Fruit fly (Drosophila melanogaster): Measurements from ENCODE around the gene Had1.

Had1 gene

dm6 chrX:16275854-16276338, 32.6 kb downstream of the Had1 start, which contains the start of the genes kat80 and Prosalpha4 (continued):
- no peak for TF ChIP-seq Lim3 (GFP tag; IDR thresholded peaks at IDR 0.05)
- peak; percentile 68; the same call in 1 of the 2 replicates for TF ChIP-seq CG10366 (GFP tag; IDR thresholded peaks at IDR 0.05)
- TF ChIP-seq CG4360 (GFP tag; IDR thresholded peaks at IDR 0.05) = no peak
- peak in 1 of 2 experiments; percentile 28 for TF ChIP-seq bsh (GFP tag; optimal IDR thresholded peaks at IDR 0.05)
- TF ChIP-seq mam (GFP tag; optimal IDR thresholded peaks at IDR 0.05) = no peak
- TF ChIP-seq dan (GFP tag; IDR thresholded peaks at IDR 0.05) = no peak
- peak; percentile 5 for TF ChIP-seq CG1603 (tag; optimal IDR thresholded peaks at IDR 0.05)
- TF ChIP-seq CG13123 (GFP tag; optimal IDR thresholded peaks at IDR 0.05) = no peak
- TF ChIP-seq CG4282 (GFP tag; optimal IDR thresholded peaks at IDR 0.05) = no peak
- peak; percentile 32; the same call in 1 of the 2 replicates for TF ChIP-seq CG14441 (GFP tag; IDR thresholded peaks at IDR 0.05)
- TF ChIP-seq Myb (GFP tag; optimal IDR thresholded peaks at IDR 0.05) = no peak
- TF ChIP-seq Dll (GFP tag; IDR thresholded peaks at IDR 0.05; ENCODE audit: partially characterized antibody) = peak; percentile 65
- TF ChIP-seq CG10654 (GFP tag; optimal IDR thresholded peaks at IDR 0.05) = peak; percentile 1
- TF ChIP-seq CG4617 (GFP tag; optimal IDR thresholded peaks at IDR 0.05; ENCODE audit: borderline replicate concordance) = no peak
- TF ChIP-seq nau (GFP tag; optimal IDR thresholded peaks at IDR 0.05) = no peak
- peak; percentile 0 for TF ChIP-seq CG8388 (GFP tag; optimal IDR thresholded peaks at IDR 0.05)
- no peak for TF ChIP-seq Hey (tag; optimal IDR thresholded peaks at IDR 0.05)
- peak; percentile 60 for TF ChIP-seq CG17912 (GFP tag; optimal IDR thresholded peaks at IDR 0.05)
- peak; percentile 20 for TF ChIP-seq caup (GFP tag; optimal IDR thresholded peaks at IDR 0.05; ENCODE audit: severe bottlenecking)
- TF ChIP-seq Nf-YA (GFP tag; IDR thresholded peaks at IDR 0.05) = no peak
- peak; percentile 41 for TF ChIP-seq ind (GFP tag; optimal IDR thresholded peaks at IDR 0.05)
- TF ChIP-seq pan (optimal IDR thresholded peaks at IDR 0.05) = no peak
- TF ChIP-seq pan (GFP tag; optimal IDR thresholded peaks at IDR 0.05 in 1 of 2, IDR thresholded peaks at IDR 0.05 in 1 of 2) = no peak
- peak; percentile 22 for TF ChIP-seq tin (GFP tag; optimal IDR thresholded peaks at IDR 0.05)
- TF ChIP-seq CG31441 (GFP tag; IDR thresholded peaks at IDR 0.05) = peak; percentile 64
- no peak for TF ChIP-seq aop (GFP tag; IDR thresholded peaks at IDR 0.05)
- TF ChIP-seq Hr78 (GFP tag; optimal IDR thresholded peaks at IDR 0.05) = no peak
- TF ChIP-seq CG2202 (tag; optimal IDR thresholded peaks at IDR 0.05) = no peak
- TF ChIP-seq onecut (GFP tag; IDR thresholded peaks at IDR 0.05) = 0 out of 2 replicates have a peak, but pooled peaks have one; percentile 32
- no peak for TF ChIP-seq CG6654 (GFP tag; optimal IDR thresholded peaks at IDR 0.05)
- TF ChIP-seq eve (GFP tag; optimal IDR thresholded peaks at IDR 0.05) = no peak
- no peak for TF ChIP-seq CG8765 (GFP tag; IDR thresholded peaks at IDR 0.05)
- no peak for TF ChIP-seq CG15011 (GFP tag; optimal IDR thresholded peaks at IDR 0.05)
- TF ChIP-seq zfh1 (GFP tag; IDR thresholded peaks at IDR 0.05) = peak; percentile 27; the same call in 1 of the 3 replicates
- TF ChIP-seq CG9876 (GFP tag; optimal IDR thresholded peaks at IDR 0.05) = no peak
- TF ChIP-seq Med (GFP tag) = peak; percentile 60
- TF ChIP-seq MESR4 (GFP tag; optimal IDR thresholded peaks at IDR 0.05) = no peak
- TF ChIP-seq CG12236 (GFP tag; optimal IDR thresholded peaks at IDR 0.05) = no peak
- TF ChIP-seq CG8944 (GFP tag; optimal IDR thresholded peaks at IDR 0.05) = no peak
- peak; percentile 67 for TF ChIP-seq CG16813 (GFP tag; IDR thresholded peaks at IDR 0.05; ENCODE audit: partially characterized antibody)
- peak; percentile 45 for TF ChIP-seq Meics (GFP tag; optimal IDR thresholded peaks at IDR 0.05)
- peak; percentile 40 for TF ChIP-seq CG15269 (tag; optimal IDR thresholded peaks at IDR 0.05)
- TF ChIP-seq peb (GFP tag; IDR thresholded peaks at IDR 0.05) = no peak
- TF ChIP-seq Hr51 (GFP tag; optimal IDR thresholded peaks at IDR 0.05) = peak in 1 of 2 experiments; percentile 10
- TF ChIP-seq CG13894 (tag; optimal IDR thresholded peaks at IDR 0.05) = peak; percentile 62
- no peak for TF ChIP-seq Optix (GFP tag; IDR thresholded peaks at IDR 0.05)
- TF ChIP-seq crp (GFP tag; optimal IDR thresholded peaks at IDR 0.05) = peak in 1 of 2 experiments; percentile 60
- no peak for TF ChIP-seq odd (GFP tag; optimal IDR thresholded peaks at IDR 0.05)
- peak; percentile 13 for TF ChIP-seq nerfin-1 (tag; optimal IDR thresholded peaks at IDR 0.05)
- TF ChIP-seq CTCF (GFP tag; optimal IDR thresholded peaks at IDR 0.05) = no peak
- no peak for TF ChIP-seq emc (GFP tag; optimal IDR thresholded peaks at IDR 0.05)

Data from whole organism, embryonic.